Fruit fly (Drosophila melanogaster) S2 (cell line): ENCODE data around the gene CG42809.

Experiments used
- CG8478 ChIP-seq: fragments of >200 bp; optimal IDR thresholded peaks from 2 replicates; lab custom pipeline; 2018
- CTCF ChIP-seq, 2 experiments: fragments of >200 bp; optimal IDR thresholded peaks; 2 replicates each; lab custom pipeline; 2018

Gene CG42809

DNA sequence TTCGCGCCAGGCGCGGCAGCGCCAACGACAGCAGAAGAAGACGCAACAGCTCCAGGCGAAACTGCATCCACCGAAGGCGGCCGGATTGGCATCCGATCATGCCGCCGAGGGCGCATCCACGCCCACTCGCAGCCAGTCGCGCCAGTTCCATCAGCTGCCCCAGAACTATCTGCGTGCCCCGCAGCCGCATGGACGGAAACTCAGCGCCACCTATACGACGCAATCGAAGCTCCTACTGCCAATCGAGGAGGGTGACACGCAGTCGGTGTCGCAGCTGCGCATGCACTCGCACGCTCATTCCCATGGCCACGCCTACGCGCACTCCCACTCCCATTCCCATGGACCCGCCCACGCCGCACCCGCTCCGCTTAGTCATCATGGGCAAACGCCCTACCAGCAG, 18.0 kb downstream of the CG42809 start:
- TF ChIP-seq CTCF (optimal IDR thresholded peaks at IDR 0.05; lab: Kevin White, UChicago) (peak in 1 of 2 experiments; percentile 26), CG8478 (lab: Kevin White, UChicago) (no peak)

DNA sequence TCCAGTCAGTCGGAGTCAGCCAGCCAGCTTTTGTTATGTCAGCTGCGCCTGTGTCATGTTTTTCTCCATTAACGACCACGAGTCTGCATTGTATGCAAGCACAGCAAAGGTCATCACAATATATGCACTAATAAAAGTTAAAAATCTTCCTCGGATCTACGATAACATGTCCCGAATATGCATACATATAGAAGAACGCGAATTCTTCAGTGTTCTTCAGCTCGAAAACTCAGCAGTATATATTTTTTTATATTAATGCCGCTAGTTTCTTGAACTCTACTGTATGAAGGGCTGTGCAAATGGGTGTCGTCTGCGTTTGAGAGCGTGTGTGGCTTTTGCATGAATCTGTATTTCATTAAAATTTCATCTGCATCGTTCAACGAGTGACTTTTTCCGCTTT, 25.0 kb downstream of the CG42809 start:
- TF ChIP-seq CG8478 (lab: Kevin White, UChicago) (no peak), CTCF (optimal IDR thresholded peaks at IDR 0.05; lab: Kevin White, UChicago) (no peak)

DNA sequence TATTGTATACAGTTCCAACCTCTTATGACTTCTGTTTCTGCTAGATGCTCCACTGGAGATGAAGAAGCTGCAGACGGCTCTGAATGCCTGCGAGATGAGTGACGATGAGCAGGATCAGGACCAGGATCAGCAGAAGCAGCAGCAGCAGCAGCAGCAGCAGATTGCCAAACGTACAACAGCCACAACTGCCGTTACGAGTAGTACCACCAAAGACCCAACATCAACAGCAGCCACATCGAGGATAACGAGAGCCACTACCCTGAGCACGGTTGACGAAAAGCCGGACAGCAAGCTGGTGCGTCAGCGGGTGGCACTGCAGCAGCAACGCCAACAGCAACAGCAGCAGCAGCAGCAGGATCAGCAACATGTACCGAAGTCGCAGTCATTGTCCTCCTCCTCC, 40.6 kb downstream of the CG42809 start:
- TF ChIP-seq CG8478 (lab: Kevin White, UChicago) (no peak), CTCF (optimal IDR thresholded peaks at IDR 0.05; lab: Kevin White, UChicago) (no peak)

DNA sequence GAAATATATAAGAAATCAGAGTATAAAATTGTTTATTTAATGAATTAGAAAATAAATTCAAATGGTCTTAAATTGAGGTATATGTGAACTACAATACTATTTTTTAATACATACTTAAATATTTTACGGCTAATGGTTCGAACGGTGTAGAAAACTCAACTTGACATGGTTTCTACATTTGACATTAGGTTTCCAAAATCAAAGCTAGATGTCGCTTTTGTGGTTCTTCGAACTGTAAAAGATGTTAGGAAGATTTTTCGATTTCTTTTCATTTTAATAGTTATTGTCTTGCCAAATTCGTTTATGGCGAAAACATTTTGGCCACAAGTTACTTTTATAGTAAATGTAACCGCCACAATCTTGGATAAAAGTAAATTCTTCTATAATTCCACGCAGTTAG, 43.1 kb downstream of the CG42809 start:
- TF ChIP-seq CTCF (optimal IDR thresholded peaks at IDR 0.05; lab: Kevin White, UChicago) (peak; percentile 73 to 90), CG8478 (lab: Kevin White, UChicago) (no peak)
